Worm (Caenorhabditis elegans): ENCODE measurements around the gene nhr-25.

nhr-25 gene

DNA sequence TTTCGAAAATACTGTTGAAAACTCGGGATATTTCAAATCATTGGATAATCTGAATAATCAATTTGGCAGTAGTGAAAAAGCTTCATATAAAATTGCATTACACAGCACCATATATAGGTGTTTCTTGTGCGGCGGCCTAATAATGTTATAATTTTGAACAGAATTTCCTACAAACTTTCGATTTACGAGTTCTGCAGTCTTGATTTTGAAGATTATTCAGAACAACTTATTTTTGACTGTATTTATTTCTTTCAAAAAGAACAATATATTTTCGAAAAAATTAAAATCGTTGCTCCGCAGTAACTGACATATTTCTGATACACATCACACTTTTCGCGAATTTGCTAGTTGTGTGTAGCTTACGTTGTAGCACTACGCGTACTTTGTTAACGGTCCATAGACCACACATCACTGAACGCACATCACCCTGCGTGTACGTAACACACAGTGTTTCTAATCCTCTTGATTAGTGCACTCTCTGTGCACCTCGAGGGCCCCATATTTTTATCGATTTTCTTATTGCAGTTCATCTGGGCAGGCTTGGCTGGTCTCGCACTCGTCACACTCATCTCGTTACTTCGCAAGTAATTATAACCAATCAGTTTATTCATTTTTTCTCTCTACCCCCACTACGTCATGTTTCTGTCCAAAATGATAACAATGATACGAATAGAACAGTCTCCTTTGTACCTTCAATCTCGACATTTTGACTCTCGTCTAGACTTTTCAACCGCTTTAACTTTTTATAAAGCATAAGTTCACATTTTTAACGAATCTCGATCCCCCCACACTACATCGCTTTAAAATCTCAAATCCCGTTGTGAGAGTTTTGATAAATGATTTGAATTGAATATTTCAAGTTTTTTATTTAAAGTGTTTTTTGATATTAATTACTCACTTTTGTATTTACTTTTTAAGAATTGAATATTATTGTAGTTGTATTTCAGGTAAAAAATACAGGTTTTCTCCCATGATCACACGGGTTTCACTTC is 17.5 kb upstream of the nhr-25 start, which contains the start of the genes F11C1.1 and vwa-8:
Gene F11C1.1 (minus strand): TSS at position 51 of the 992 bp plus-strand sequence.
Gene vwa-8 (plus strand): TSS at position 942 of the 992 bp plus-strand sequence.
- TF ChIP-seq unc-39 (tag; optimal IDR thresholded peaks at IDR 0.05), result no peak
- TF ChIP-seq ceh-28 (tag; optimal IDR thresholded peaks at IDR 0.05), result no peak
- TF ChIP-seq lir-3 (tag; optimal IDR thresholded peaks at IDR 0.05), result no peak
- TF ChIP-seq mep-1 (tag; optimal IDR thresholded peaks at IDR 0.05), result peak; percentile 36
- TF ChIP-seq F44E2.7 (GFP tag; IDR thresholded peaks at IDR 0.05), result no peak
- TF ChIP-seq ceh-62 (tag; optimal IDR thresholded peaks at IDR 0.05), result no peak
- no peak for TF ChIP-seq Y75B8A.6 (GFP tag; IDR thresholded peaks at IDR 0.05)
- no peak for TF ChIP-seq mdt-29 (GFP tag; IDR thresholded peaks at IDR 0.05)
- TF ChIP-seq daf-19 (GFP tag; conservative IDR thresholded peaks at IDR 0.05), result no peak
- TF ChIP-seq dpl-1 (GFP tag; optimal IDR thresholded peaks at IDR 0.05), result no peak
- TF ChIP-seq nhr-25 (tag; optimal IDR thresholded peaks at IDR 0.05; ENCODE audit: borderline replicate concordance, insufficient read depth), result peak; percentile 82
- no peak for TF ChIP-seq snpc-4 (tag; optimal IDR thresholded peaks at IDR 0.05)
- peak; percentile 98 for TF ChIP-seq aha-1 (tag)
- no peak for TF ChIP-seq ctbp-1 (GFP tag; IDR thresholded peaks at IDR 0.05)
- TF ChIP-seq Y48G9A.11 (GFP tag; IDR thresholded peaks at IDR 0.05), result no peak
- TF ChIP-seq F49E8.2 (tag; optimal IDR thresholded peaks at IDR 0.05; ENCODE audit: borderline replicate concordance), result no peak
- TF ChIP-seq lin-29 (GFP tag; IDR thresholded peaks at IDR 0.05), result no peak
- no peak for TF ChIP-seq aly-2 (tag; optimal IDR thresholded peaks at IDR 0.05)
- TF ChIP-seq vab-7 (GFP tag; IDR thresholded peaks at IDR 0.05), result no peak
- TF ChIP-seq nhr-10 (tag; optimal IDR thresholded peaks at IDR 0.05), result peak; percentile 89
- peak; percentile 79 for TF ChIP-seq hlh-30 (tag; optimal IDR thresholded peaks at IDR 0.05; ENCODE audit: insufficient read depth)
- TF ChIP-seq dmd-9 (GFP tag; IDR thresholded peaks at IDR 0.05), result no peak
- no peak for TF ChIP-seq egl-27 (tag; optimal IDR thresholded peaks at IDR 0.05)
- peak; percentile 74 for TF ChIP-seq nhr-6 (tag; optimal IDR thresholded peaks at IDR 0.05)
- TF ChIP-seq rbr-2 (tag; optimal IDR thresholded peaks at IDR 0.05), result no peak
- no peak for TF ChIP-seq ceh-32 (tag; optimal IDR thresholded peaks at IDR 0.05; ENCODE audit: poor library complexity)
- TF ChIP-seq zip-11 (GFP tag; IDR thresholded peaks at IDR 0.05), result no peak
- TF ChIP-seq ceh-82 (tag; optimal IDR thresholded peaks at IDR 0.05), result no peak
- no peak for TF ChIP-seq sdz-12 (GFP tag; optimal IDR thresholded peaks at IDR 0.05)
- no peak for TF ChIP-seq madf-9 (GFP tag; conservative IDR thresholded peaks at IDR 0.05)
- TF ChIP-seq T20F7.1 (GFP tag; optimal IDR thresholded peaks at IDR 0.05), result peak; percentile 49
- 0 out of 2 replicates have a peak, but pooled peaks have one; percentile 28 for TF ChIP-seq arid-1 (GFP tag; conservative IDR thresholded peaks at IDR 0.05)
- no peak for TF ChIP-seq gei-8 (GFP tag; optimal IDR thresholded peaks at IDR 0.05)
- TF ChIP-seq dmd-6 (GFP tag; IDR thresholded peaks at IDR 0.05), result peak; percentile 46; the same call in 1 of the 2 replicates
- TF ChIP-seq ceh-44 (GFP tag; IDR thresholded peaks at IDR 0.05), result no peak
- TF ChIP-seq fkh-10 (GFP tag; optimal IDR thresholded peaks at IDR 0.05), result no peak
- TF ChIP-seq saeg-2 (GFP tag; IDR thresholded peaks at IDR 0.05), result 0 out of 2 replicates have a peak, but pooled peaks have one; percentile 63
- TF ChIP-seq ama-1 (optimal IDR thresholded peaks at IDR 0.05), result no peak
- no peak for TF ChIP-seq hif-1 (tag; optimal IDR thresholded peaks at IDR 0.05)
- no peak for TF ChIP-seq daf-12 (tag; optimal IDR thresholded peaks at IDR 0.05)
- no peak for TF ChIP-seq fos-1 (tag; optimal IDR thresholded peaks at IDR 0.05)
- no peak for TF ChIP-seq lin-39 (tag; optimal IDR thresholded peaks at IDR 0.05)
- TF ChIP-seq lin-38 (GFP tag; IDR thresholded peaks at IDR 0.05), result 0 out of 2 replicates have a peak, but pooled peaks have one; percentile 28
- no peak for TF ChIP-seq F37D6.2 (tag; optimal IDR thresholded peaks at IDR 0.05)
- TF ChIP-seq tag-97 (GFP tag; IDR thresholded peaks at IDR 0.05), result no peak
- no peak for TF ChIP-seq madf-5 (GFP tag; IDR thresholded peaks at IDR 0.05)
- no peak for TF ChIP-seq ztf-11 (tag; optimal IDR thresholded peaks at IDR 0.05)
- no peak for TF ChIP-seq egl-43 (GFP tag; IDR thresholded peaks at IDR 0.05)
- TF ChIP-seq lim-7 (GFP tag; IDR thresholded peaks at IDR 0.05), result no peak
- no peak for TF ChIP-seq F26F4.8 (GFP tag; conservative IDR thresholded peaks at IDR 0.05)
